Worm (Caenorhabditis elegans) whole organism, L4/young adult: ENCODE data around the gene str-131.

ENCODE experiments used
- W03F9.2 ChIP-seq: fragments of 150-350 bp; optimal IDR thresholded peaks from 2 replicates; lab custom pipeline; 2014; ENCODE audit warnings: missing biosample characterization, missing genetic modification characterization
- dao-5 ChIP-seq: sonication (generic microtip); optimal IDR thresholded peaks from 2 replicates; lab custom pipeline; 2016; ENCODE audit warnings: missing genotype, missing genetic modification characterization, moderate library complexity, missing compliant biosample characterization
- him-1 ChIP-seq: sonication (generic microtip); optimal IDR thresholded peaks from 2 replicates; lab custom pipeline; 2016; ENCODE audit warnings: missing genotype, missing genetic modification reagents, missing genetic modification characterization, missing compliant biosample characterization

str-131 gene

DNA sequence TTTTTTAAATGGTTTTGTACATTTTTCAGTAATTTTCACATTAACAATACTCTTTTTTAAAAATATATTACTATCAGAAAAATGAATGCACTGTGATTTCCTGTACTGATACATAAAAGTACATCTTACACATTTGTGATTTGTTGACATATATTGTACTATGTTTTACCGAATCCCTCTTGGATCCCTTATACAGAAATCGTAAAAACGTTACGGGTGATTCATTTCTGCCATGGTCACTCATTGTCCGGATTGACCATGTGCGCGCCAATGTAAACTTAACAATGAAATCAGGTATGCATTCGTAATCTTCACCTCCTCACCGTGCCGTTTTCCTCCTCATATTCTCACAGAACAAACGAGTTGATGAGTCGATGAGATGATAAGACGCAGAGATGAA lies 27.3 kb downstream of the str-131 start, which contains the start of gene ZC513.2:
TSS of gene ZC513.2 (plus strand) at position 301 of the 400 bp plus-strand sequence.
- no peak for TF ChIP-seq W03F9.2 (tag; lab: Kevin White, UChicago)
- TF ChIP-seq him-1 (tag; lab: Kevin White, UChicago): no peak
- no peak for TF ChIP-seq dao-5

ce11 chrV:8051851-8052250 lies 29.6 kb downstream of the str-131 start, which contains the start of gene sth-1:
Gene sth-1 (plus strand): TSS chrV:8052151.
- TF ChIP-seq dao-5: no peak
- no peak for TF ChIP-seq W03F9.2 (tag; lab: Kevin White, UChicago)
- no peak for TF ChIP-seq him-1 (tag; lab: Kevin White, UChicago)

DNA sequence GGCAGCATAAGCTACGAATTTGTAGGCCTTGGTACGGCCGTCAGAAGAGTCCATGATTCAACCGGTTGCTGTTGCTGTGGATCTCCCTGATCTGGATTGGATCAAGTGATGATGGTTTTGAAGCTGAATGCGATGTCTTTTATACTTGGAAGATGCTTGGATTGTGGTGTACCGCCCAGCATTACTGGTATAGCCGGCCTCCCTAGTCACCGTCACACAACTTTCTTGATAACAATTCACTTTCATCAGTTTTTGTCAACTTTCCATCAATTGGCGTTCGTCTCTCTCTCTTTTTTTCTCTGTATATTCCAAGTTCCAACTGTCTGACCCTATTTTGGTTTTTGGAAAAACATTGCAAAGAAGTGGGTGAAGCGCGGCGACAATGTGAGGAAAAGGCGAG lies 30.7 kb downstream of the str-131 start, which contains the start of gene col-43:
TSS of gene col-43 (minus strand) at position 101 of the 400 bp plus-strand sequence.
- TF ChIP-seq W03F9.2 (tag; lab: Kevin White, UChicago): no peak
- no peak for TF ChIP-seq him-1 (tag; lab: Kevin White, UChicago)
- TF ChIP-seq dao-5: no peak

DNA sequence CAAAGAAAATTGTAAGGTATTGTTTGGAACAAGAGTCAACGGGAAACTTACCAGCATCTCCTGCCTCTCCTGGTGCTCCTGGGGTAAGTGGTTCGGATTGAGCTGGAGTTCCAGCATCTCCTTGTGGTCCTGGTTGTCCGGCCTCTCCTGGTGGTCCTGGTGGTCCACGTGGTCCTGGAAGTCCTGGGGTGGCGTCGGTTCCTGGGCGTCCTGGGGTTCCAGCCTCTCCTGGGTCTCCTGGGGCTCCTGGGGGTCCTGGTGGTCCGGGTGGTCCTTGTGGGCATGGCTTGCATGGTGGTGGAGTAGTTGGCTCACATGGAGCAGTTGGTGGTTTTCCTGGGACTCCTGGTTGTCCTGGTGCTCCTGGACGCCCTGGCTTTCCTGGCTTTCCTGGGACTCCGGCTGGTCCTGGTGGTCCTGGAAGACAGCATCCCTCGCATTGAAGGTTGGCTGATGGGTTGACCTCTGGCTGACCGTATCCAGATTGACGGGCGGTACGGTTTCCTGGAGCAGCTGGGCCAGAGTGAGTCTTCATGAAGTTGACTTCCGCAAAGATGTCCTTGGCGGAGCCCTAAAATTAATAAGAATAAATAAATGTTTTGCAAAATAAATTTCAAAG lies 31.3 kb downstream of the str-131 start:
- TF ChIP-seq dao-5 (no peak), him-1 (tag; lab: Kevin White, UChicago) (no peak), W03F9.2 (tag; lab: Kevin White, UChicago) (no peak)

- TF ChIP-seq W03F9.2 (tag; lab: Kevin White, UChicago) (no peak), him-1 (tag; lab: Kevin White, UChicago) (no peak), dao-5 (no peak)
Measured at ce11 chrV:8046706-8047105, 34.8 kb downstream of the str-131 start, which contains the start of gene ZC513.3. Gene ZC513.3 (plus strand): TSS chrV:8047006.

- TF ChIP-seq dao-5 (no peak), W03F9.2 (tag; lab: Kevin White, UChicago) (no peak), him-1 (tag; lab: Kevin White, UChicago) (no peak)
Measured at ce11 chrV:8044957-8045356, 36.5 kb downstream of the str-131 start.

ce11 chrV:8043664-8044063 lies 37.8 kb downstream of the str-131 start:
- no peak for TF ChIP-seq him-1 (tag; lab: Kevin White, UChicago)
- TF ChIP-seq W03F9.2 (tag; lab: Kevin White, UChicago): no peak
- no peak for TF ChIP-seq dao-5

- TF ChIP-seq W03F9.2 (tag; lab: Kevin White, UChicago) (no peak), him-1 (tag; lab: Kevin White, UChicago) (no peak), dao-5 (no peak)
Measured at ce11 chrV:8041336-8041868, 40.1 kb downstream of the str-131 start.

DNA sequence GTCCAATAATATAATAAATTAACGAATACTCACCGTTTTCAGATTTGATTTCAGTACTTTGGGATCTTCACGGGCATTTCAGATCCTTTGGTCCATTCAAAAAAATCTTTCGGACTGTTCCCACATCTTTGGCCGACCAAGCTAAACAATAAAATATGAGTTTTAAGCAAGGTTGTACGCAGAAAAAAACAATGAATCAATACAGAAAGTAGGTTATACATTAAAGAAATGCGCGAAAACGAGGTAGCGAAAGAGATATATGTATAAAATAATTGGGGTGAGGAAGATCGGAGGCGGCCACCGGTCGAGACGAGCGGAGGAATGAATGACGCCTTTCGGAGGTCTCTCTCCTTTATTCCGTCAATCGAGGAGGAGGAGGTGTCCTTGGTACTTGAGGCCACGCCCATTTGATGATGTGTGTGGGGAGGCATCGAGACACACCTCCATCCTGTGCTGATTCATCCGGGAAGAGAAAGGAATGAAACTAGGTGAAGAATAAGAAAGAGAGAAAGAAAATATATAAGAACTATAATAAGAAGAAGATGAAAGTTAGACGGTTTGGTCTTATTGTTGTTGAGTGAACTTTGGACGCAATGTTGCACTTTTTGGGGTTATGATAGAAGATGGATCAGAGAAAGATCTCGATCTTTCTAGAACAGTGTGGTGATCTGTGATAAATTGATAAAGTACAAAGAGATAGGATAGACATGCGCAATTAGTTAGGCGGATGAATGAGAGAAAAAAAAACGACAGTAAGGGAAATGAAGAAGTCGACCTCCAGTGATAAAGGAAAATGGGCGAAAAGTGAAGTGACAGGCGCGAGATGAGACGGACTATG lies 41.0 kb downstream of the str-131 start:
- TF ChIP-seq W03F9.2 (tag; lab: Kevin White, UChicago): no peak
- TF ChIP-seq dao-5: no peak
- no peak for TF ChIP-seq him-1 (tag; lab: Kevin White, UChicago)

ce11 chrV:8039606-8040005 lies 41.9 kb downstream of the str-131 start:
- TF ChIP-seq dao-5 (no peak), W03F9.2 (tag; lab: Kevin White, UChicago) (no peak), him-1 (tag; lab: Kevin White, UChicago) (no peak)

- TF ChIP-seq W03F9.2 (tag; lab: Kevin White, UChicago) (no peak), dao-5 (no peak), him-1 (tag; lab: Kevin White, UChicago) (no peak)
Measured at ce11 chrV:8039085-8039525, 42.4 kb downstream of the str-131 start.

DNA sequence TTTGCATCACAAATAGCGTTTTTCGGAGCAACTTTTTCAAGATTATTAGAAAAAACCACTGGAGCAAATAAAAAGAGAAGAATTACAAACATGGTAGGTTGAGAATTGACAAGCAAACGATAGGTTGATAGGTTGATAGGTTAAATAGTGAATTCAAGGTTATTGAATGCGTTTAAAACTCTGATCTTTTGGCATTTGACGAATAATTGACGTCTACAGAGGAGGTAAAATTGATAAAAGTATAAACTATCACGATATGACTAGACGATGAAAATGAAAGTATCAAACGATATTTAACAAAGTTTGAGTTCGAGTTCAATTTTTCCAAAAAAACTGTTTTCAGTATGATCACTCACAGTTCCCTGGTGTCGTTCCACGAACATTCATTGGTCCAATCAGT lies 45.5 kb downstream of the str-131 start, which contains the start of gene ZC513.14:
TSS of gene ZC513.14 (minus strand) at position 101 of the 400 bp plus-strand sequence.
- no peak for TF ChIP-seq him-1 (tag; lab: Kevin White, UChicago)
- TF ChIP-seq W03F9.2 (tag; lab: Kevin White, UChicago): no peak
- no peak for TF ChIP-seq dao-5

- TF ChIP-seq him-1 (tag; lab: Kevin White, UChicago) (no peak), dao-5 (no peak), W03F9.2 (tag; lab: Kevin White, UChicago) (no peak)
Measured at ce11 chrV:8034811-8035210, 46.7 kb downstream of the str-131 start, which contains the start of gene algn-12. Gene algn-12 (plus strand): TSS chrV:8035111.
